Worm (Caenorhabditis elegans) whole organism, L3 larva: ENCODE data around the gene rsa-2.

ENCODE experiments used
- R02D3.7 ChIP-seq: fragments of 150-350 bp; optimal IDR thresholded peaks from 2 replicates; lab custom pipeline; 2014; ENCODE audit warnings: missing biosample characterization, missing genetic modification characterization
- ZK546.5 ChIP-seq: sonication (generic microtip); optimal IDR thresholded peaks from 2 replicates; lab custom pipeline; 2017; ENCODE audit warnings: missing biosample characterization, missing genetic modification characterization
- aly-2 ChIP-seq: fragments of 150-350 bp; optimal IDR thresholded peaks from 2 replicates; lab custom pipeline; 2014; ENCODE audit warnings: missing biosample characterization, missing genetic modification characterization
- ceh-16 ChIP-seq: sonication (generic microtip); optimal IDR thresholded peaks from 2 replicates; lab custom pipeline; 2017; ENCODE audit warnings: missing biosample characterization, missing genetic modification characterization
- ceh-28 ChIP-seq: fragments of 150-350 bp; optimal IDR thresholded peaks from 2 replicates; lab custom pipeline; 2014; ENCODE audit warnings: missing biosample characterization, missing genetic modification reagents, missing genetic modification characterization
- ceh-82 ChIP-seq: fragments of 150-350 bp; optimal IDR thresholded peaks from 2 replicates; lab custom pipeline; 2014; ENCODE audit warnings: missing biosample characterization, missing genetic modification characterization
- daf-12 ChIP-seq: fragments of 150-350 bp; optimal IDR thresholded peaks from 2 replicates; lab custom pipeline; 2014; ENCODE audit warnings: missing biosample characterization, missing genetic modification reagents, missing genetic modification characterization
- egl-27 ChIP-seq: sonication (generic microtip); optimal IDR thresholded peaks from 4 replicates; lab custom pipeline; 2017; ENCODE audit warnings: missing biosample characterization, missing genetic modification reagents, missing genetic modification characterization
- egl-5 ChIP-seq: fragments of 150-350 bp; optimal IDR thresholded peaks from 2 replicates; lab custom pipeline; 2017; ENCODE audit warnings: missing biosample characterization, missing genetic modification reagents, missing genetic modification characterization, inconsistent platforms
- elt-1 ChIP-seq: fragments of 150-350 bp; optimal IDR thresholded peaks from 2 replicates; lab custom pipeline; 2014; ENCODE audit warnings: missing biosample characterization, missing genetic modification characterization
- elt-2 ChIP-seq: sonication (generic microtip); optimal IDR thresholded peaks from 2 replicates; lab custom pipeline; 2016; ENCODE audit warnings: missing genetic modification reagents, mild to moderate bottlenecking, missing genetic modification characterization, missing compliant biosample characterization
- elt-3 ChIP-seq, 3 experiments: fragments of 150-350 bp in 1 of 3; sonication (generic microtip) in 2 of 3; optimal IDR thresholded peaks; 2 replicates in 2 of 3; 4 replicates in 1 of 3; lab custom pipeline; 2014 to 2017; ENCODE audit warnings: missing biosample characterization in 3 of 3, missing genetic modification characterization in 3 of 3
- fkh-10 ChIP-seq: sonication (generic microtip); optimal IDR thresholded peaks from 2 replicates; lab custom pipeline; 2017; ENCODE audit warnings: missing biosample characterization, missing genetic modification reagents, missing genetic modification characterization
- fos-1 ChIP-seq: fragments of 150-350 bp; optimal IDR thresholded peaks from 2 replicates; lab custom pipeline; 2014; ENCODE audit warnings: missing biosample characterization, missing genetic modification characterization
- hmg-11 ChIP-seq: sonication (generic microtip); optimal IDR thresholded peaks from 2 replicates; lab custom pipeline; 2016; ENCODE audit warnings: missing genetic modification characterization, missing compliant biosample characterization
- jun-1 ChIP-seq: fragments of 150-350 bp; optimal IDR thresholded peaks from 2 replicates; lab custom pipeline; 2014; ENCODE audit warnings: missing biosample characterization, missing genetic modification reagents, missing genetic modification characterization
- lin-15B ChIP-seq: fragments of 150-350 bp; optimal IDR thresholded peaks from 2 replicates; lab custom pipeline; 2014; ENCODE audit warnings: missing biosample characterization, missing genetic modification characterization
- lin-39 ChIP-seq: fragments of 150-350 bp; optimal IDR thresholded peaks from 2 replicates; lab custom pipeline; 2018; ENCODE audit warnings: missing biosample characterization, missing genetic modification reagents, missing genetic modification characterization
- lsy-12 ChIP-seq: sonication (generic microtip); optimal IDR thresholded peaks from 2 replicates; lab custom pipeline; 2016; ENCODE audit warnings: mild to moderate bottlenecking, missing genetic modification characterization, missing compliant biosample characterization
- mml-1 ChIP-seq: fragments of 150-350 bp; sonication (generic microtip); optimal IDR thresholded peaks from 3 replicates; lab custom pipeline; 2014; ENCODE audit warnings: missing biosample characterization, missing genetic modification characterization
- nfya-1 ChIP-seq: sonication (generic microtip); optimal IDR thresholded peaks from 2 replicates; lab custom pipeline; 2017; ENCODE audit warnings: missing genetic modification characterization, mild to moderate bottlenecking, missing compliant biosample characterization, antibody characterized with exemption, moderate library complexity; ENCODE audit not compliant: insufficient read depth
- nhr-12 ChIP-seq: fragments of 150-350 bp; optimal IDR thresholded peaks from 2 replicates; lab custom pipeline; 2014; ENCODE audit warnings: missing biosample characterization, missing genetic modification characterization
- nhr-23 ChIP-seq: fragments of 150-350 bp; optimal IDR thresholded peaks from 2 replicates; lab custom pipeline; 2014; ENCODE audit warnings: missing biosample characterization, missing genetic modification reagents, missing genetic modification characterization
- nhr-237 ChIP-seq: fragments of 150-350 bp; optimal IDR thresholded peaks from 2 replicates; lab custom pipeline; 2014; ENCODE audit warnings: missing biosample characterization, missing genetic modification characterization
- nhr-25 ChIP-seq: sonication (generic microtip); optimal IDR thresholded peaks from 2 replicates; lab custom pipeline; 2017; ENCODE audit warnings: missing biosample characterization, missing genetic modification characterization
- nhr-28 ChIP-seq: fragments of 150-350 bp; optimal IDR thresholded peaks from 2 replicates; lab custom pipeline; 2014; ENCODE audit warnings: missing biosample characterization, missing genetic modification characterization
- nhr-43 ChIP-seq: sonication (generic microtip); optimal IDR thresholded peaks from 2 replicates; lab custom pipeline; 2016; ENCODE audit warnings: mild to moderate bottlenecking, missing genetic modification characterization, missing compliant biosample characterization; ENCODE audit not compliant: poor library complexity, severe bottlenecking
- nhr-67 ChIP-seq: fragments of 150-350 bp; optimal IDR thresholded peaks from 2 replicates; lab custom pipeline; 2014; ENCODE audit warnings: missing biosample characterization, missing genetic modification characterization
- nhr-76 ChIP-seq: fragments of 150-350 bp; sonication (generic microtip); optimal IDR thresholded peaks from 5 replicates; lab custom pipeline; 2014; ENCODE audit warnings: missing biosample characterization, missing genetic modification characterization
- nhr-77 ChIP-seq: fragments of 150-350 bp; optimal IDR thresholded peaks from 2 replicates; lab custom pipeline; 2014; ENCODE audit warnings: missing biosample characterization, missing genetic modification characterization
- pha-4 ChIP-seq: fragments of 150-350 bp; optimal IDR thresholded peaks from 2 replicates; lab custom pipeline; 2014; ENCODE audit warnings: missing biosample characterization, missing genetic modification reagents, missing genetic modification characterization
- pqm-1 ChIP-seq: fragments of 150-350 bp; optimal IDR thresholded peaks from 2 replicates; lab custom pipeline; 2017; ENCODE audit warnings: missing biosample characterization, missing genetic modification characterization, inconsistent platforms
- sea-2 ChIP-seq: fragments of 150-350 bp; sonication (generic microtip); optimal IDR thresholded peaks from 4 replicates; lab custom pipeline; 2014; ENCODE audit warnings: missing biosample characterization, missing genetic modification reagents, missing genetic modification characterization
- skn-1 ChIP-seq: fragments of 150-350 bp; optimal IDR thresholded peaks from 2 replicates; lab custom pipeline; 2014; ENCODE audit warnings: missing biosample characterization, missing genetic modification characterization
- snpc-4 ChIP-seq: fragments of 150-350 bp; optimal IDR thresholded peaks from 2 replicates; lab custom pipeline; 2014; ENCODE audit warnings: missing biosample characterization, missing genetic modification characterization
- tbx-2 ChIP-seq: sonication (generic microtip); optimal IDR thresholded peaks from 2 replicates; lab custom pipeline; 2016; ENCODE audit warnings: mild to moderate bottlenecking, missing genetic modification characterization, missing compliant biosample characterization
- unc-39 ChIP-seq: sonication (generic microtip); optimal IDR thresholded peaks from 4 replicates; lab custom pipeline; 2017; ENCODE audit warnings: missing biosample characterization, missing genetic modification characterization
- unc-62 ChIP-seq: fragments of 150-350 bp; sonication (generic microtip); optimal IDR thresholded peaks from 4 replicates; lab custom pipeline; 2014; ENCODE audit warnings: missing biosample characterization, missing genetic modification reagents, missing genetic modification characterization
- ztf-11 ChIP-seq: fragments of 150-350 bp; optimal IDR thresholded peaks from 2 replicates; lab custom pipeline; 2014; ENCODE audit warnings: missing biosample characterization, missing genetic modification characterization

The rsa-2 gene

DNA sequence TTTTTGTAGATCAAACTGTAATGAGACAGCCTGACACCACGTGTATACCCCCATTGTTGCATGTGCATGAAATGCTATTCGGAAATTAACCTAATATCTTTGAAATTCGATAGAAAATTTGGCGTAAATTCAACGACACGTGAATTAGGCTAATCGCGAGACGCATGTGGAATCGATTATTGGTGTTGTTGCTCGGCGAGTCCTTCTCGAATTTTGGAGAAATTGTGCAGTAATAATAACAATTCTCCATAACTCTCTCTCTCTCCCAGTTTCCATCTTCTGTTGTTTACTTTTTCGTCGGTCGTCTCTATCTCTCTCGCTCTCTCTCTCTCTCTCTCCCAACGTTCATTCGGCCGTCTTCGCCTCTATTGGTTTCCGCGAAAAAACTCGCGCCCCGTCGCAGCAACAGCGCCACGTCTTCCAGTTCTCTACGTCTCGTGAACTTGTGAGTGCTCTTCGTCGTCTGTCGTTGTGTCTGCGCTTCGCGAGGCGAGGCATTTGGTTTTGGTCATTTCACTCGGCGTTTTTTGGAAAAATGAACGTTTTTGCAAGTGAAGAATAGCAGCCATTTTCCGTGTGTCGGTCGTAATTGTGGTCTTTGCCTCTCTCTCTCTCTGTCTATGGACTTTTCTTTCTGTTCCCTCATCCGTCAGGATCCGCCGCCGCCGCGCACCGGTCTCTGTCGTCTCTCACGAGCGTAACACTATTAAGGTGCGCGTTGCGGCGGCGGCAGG is 8.6 kb upstream of the rsa-2 start (continued):
- no peak for TF ChIP-seq fos-1 (tag; lab: Kevin White, UChicago)

DNA sequence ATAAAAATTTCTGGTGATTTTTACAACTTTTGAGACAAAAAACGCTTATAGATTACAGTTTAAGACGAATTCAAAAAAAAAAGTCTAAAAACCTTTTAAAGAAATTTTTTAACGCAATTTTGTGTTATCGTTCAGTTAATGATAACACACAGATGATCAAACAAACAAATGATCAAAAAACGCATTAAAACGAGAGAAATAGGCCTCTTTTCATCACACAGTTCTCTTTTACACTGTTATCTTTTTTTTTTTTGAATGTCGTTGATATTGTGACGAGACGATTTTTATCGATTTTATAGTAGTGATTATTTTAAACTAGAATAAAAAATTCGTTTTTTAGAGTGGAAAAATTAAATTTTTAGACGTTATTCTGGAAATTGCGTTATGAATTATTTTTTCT is 3.5 kb upstream of the rsa-2 start:
- no peak for TF ChIP-seq nhr-23 (tag; lab: Kevin White, UChicago)
- TF ChIP-seq lin-39, result no peak
- TF ChIP-seq ztf-11 (tag; lab: Kevin White, UChicago), result no peak
- no peak for TF ChIP-seq nhr-76
- TF ChIP-seq pha-4, result peak; percentile 44
- TF ChIP-seq nfya-1 (tag; lab: Kevin White, UChicago), result no peak
- no peak for TF ChIP-seq aly-2 (tag; lab: Kevin White, UChicago)
- peak; percentile 66 for TF ChIP-seq pqm-1 (tag; lab: Kevin White, UChicago)
- no peak for TF ChIP-seq unc-62 (GFP tag; lab: Kevin White, UChicago)
- TF ChIP-seq tbx-2 (tag; lab: Kevin White, UChicago), result no peak
- no peak for TF ChIP-seq egl-27 (tag; lab: Kevin White, UChicago)
- no peak for TF ChIP-seq fos-1 (tag; lab: Kevin White, UChicago)
- no peak for TF ChIP-seq nhr-28 (tag; lab: Kevin White, UChicago)
- TF ChIP-seq sea-2 (GFP tag; lab: Kevin White, UChicago), result no peak
- no peak for TF ChIP-seq jun-1 (tag; lab: Kevin White, UChicago)
- TF ChIP-seq mml-1 (tag; lab: Kevin White, UChicago), result no peak
- TF ChIP-seq skn-1 (tag; lab: Kevin White, UChicago), result no peak
- TF ChIP-seq elt-2 (tag; lab: Kevin White, UChicago), result peak; percentile 89
- no peak for TF ChIP-seq hmg-11
- no peak for TF ChIP-seq nhr-25 (tag; lab: Kevin White, UChicago)
- no peak for TF ChIP-seq nhr-67 (tag; lab: Kevin White, UChicago)
- TF ChIP-seq ZK546.5, result no peak
- peak; percentile 4 for TF ChIP-seq ceh-28
- TF ChIP-seq snpc-4 (tag; lab: Kevin White, UChicago), result peak; percentile 5
- no peak for TF ChIP-seq lsy-12
- TF ChIP-seq R02D3.7 (tag; lab: Kevin White, UChicago), result no peak
- TF ChIP-seq elt-1, result no peak
- TF ChIP-seq fkh-10 (GFP tag; lab: Kevin White, UChicago), result no peak
- TF ChIP-seq lin-15B, result no peak

DNA sequence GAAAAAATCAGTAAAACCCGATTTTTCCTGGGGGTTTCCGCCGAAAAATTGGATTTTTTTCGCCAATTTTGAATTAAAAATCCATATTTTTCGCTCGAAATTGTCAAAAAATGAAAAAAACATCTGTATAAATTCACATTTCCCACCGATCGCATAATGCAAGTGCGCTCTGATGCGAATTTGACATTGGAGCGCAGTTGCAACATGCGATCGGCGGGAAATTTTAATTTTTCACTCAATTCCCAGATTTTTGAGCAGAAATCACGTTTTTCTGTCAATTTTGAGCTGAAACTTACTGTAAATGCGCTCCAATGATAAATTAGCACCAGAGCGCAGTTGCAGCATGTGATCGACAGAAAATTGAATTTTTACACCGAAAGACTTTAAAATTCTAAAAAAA is 1.3 kb downstream of the rsa-2 start:
- TF ChIP-seq lin-39 (no peak), daf-12 (tag; lab: Kevin White, UChicago) (no peak), nhr-77 (no peak), nhr-12 (no peak), mml-1 (tag; lab: Kevin White, UChicago) (no peak), pha-4 (no peak), elt-1 (no peak), elt-2 (tag; lab: Kevin White, UChicago) (no peak), fos-1 (tag; lab: Kevin White, UChicago) (no peak), egl-5 (no peak), hmg-11 (no peak), pqm-1 (tag; lab: Kevin White, UChicago) (no peak), R02D3.7 (tag; lab: Kevin White, UChicago) (no peak), ztf-11 (tag; lab: Kevin White, UChicago) (no peak), nhr-23 (tag; lab: Kevin White, UChicago) (no peak), unc-39 (tag; lab: Kevin White, UChicago) (no peak)

DNA sequence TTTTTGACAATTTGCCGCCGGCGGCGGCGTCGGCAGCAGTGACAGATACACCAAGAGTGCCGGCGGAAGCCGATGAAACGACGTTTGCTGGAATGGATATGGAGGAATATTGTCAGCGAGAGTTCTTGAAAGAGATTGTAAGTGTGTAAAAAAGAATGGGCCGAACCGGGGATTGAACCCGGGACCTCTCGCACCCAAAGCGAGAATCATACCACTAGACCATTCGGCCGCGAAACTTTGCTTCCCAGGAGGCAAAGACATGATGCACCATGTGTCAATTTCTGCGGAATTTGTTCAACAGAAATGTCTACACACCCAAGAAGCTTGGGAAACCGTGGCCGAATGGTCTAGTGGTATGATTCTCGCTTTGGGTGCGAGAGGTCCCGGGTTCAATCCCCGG is 3.4 kb downstream of the rsa-2 start:
- TF ChIP-seq R02D3.7 (tag; lab: Kevin White, UChicago), result peak; percentile 30
- peak; percentile 54 for TF ChIP-seq lin-39
- TF ChIP-seq nfya-1 (tag; lab: Kevin White, UChicago), result peak; percentile 86
- peak; percentile 40 for TF ChIP-seq elt-2 (tag; lab: Kevin White, UChicago)
- peak; percentile 58 for TF ChIP-seq nhr-25 (tag; lab: Kevin White, UChicago)
- TF ChIP-seq pha-4, result peak; percentile 76
- TF ChIP-seq nhr-237 (tag; lab: Kevin White, UChicago), result no peak
- TF ChIP-seq tbx-2 (tag; lab: Kevin White, UChicago), result peak; percentile 64
- no peak for TF ChIP-seq unc-62 (GFP tag; lab: Kevin White, UChicago)
- TF ChIP-seq lin-15B, result peak; percentile 34
- peak; percentile 84 for TF ChIP-seq skn-1 (tag; lab: Kevin White, UChicago)
- no peak for TF ChIP-seq fos-1 (tag; lab: Kevin White, UChicago)
- peak; percentile 59 for TF ChIP-seq ceh-82 (tag; lab: Kevin White, UChicago)
- TF ChIP-seq egl-5, result peak; percentile 33
- TF ChIP-seq hmg-11, result peak; percentile 87
- TF ChIP-seq aly-2 (tag; lab: Kevin White, UChicago), result peak; percentile 22
- peak; percentile 86 for TF ChIP-seq lsy-12
- peak; percentile 45 for TF ChIP-seq nhr-23 (tag; lab: Kevin White, UChicago)
- peak; percentile 82 for TF ChIP-seq nhr-43 (tag; lab: Kevin White, UChicago)
- peak; percentile 25 for TF ChIP-seq ceh-16 (tag; lab: Kevin White, UChicago)
- TF ChIP-seq daf-12 (tag; lab: Kevin White, UChicago), result no peak
- peak; percentile 37 for TF ChIP-seq jun-1 (tag; lab: Kevin White, UChicago)
- peak; percentile 54 for TF ChIP-seq nhr-77
- peak in 1 of 3 experiments; percentile 41 for TF ChIP-seq elt-3 (tag; optimal IDR thresholded peaks at IDR 0.05; lab: Kevin White, UChicago)
- no peak for TF ChIP-seq mml-1 (tag; lab: Kevin White, UChicago)
- peak; percentile 71 for TF ChIP-seq snpc-4 (tag; lab: Kevin White, UChicago)
- TF ChIP-seq ceh-28, result no peak
- TF ChIP-seq egl-27 (tag; lab: Kevin White, UChicago), result no peak
- TF ChIP-seq, all 47 proteins: peak for 21
